Worm (Caenorhabditis elegans) whole organism, midembryonic: ENCODE results near the gene metl-6.

Experiments used
- flt-1 ChIP-seq: fragments of 200-800 bp; sonication (Bioruptor generic); IDR thresholded peaks from 2 replicates; pipeline ENCODE4 v1.3.6; 2022; ENCODE audit warnings: missing genetic modification characterization, missing compliant biosample characterization
- ref-1 ChIP-seq: fragments of 200-800 bp; sonication (Bioruptor generic); conservative IDR thresholded peaks from 2 replicates; pipeline ENCODE4 v1.3.6; 2022; ENCODE audit warnings: missing genetic modification reagents, missing genetic modification characterization, missing compliant biosample characterization
- tab-1 ChIP-seq: fragments of 200-800 bp; sonication (Bioruptor generic); IDR thresholded peaks from 2 replicates; pipeline ENCODE4 v1.3.6; 2022; ENCODE audit warnings: missing genetic modification characterization, missing compliant biosample characterization
- ztf-23 ChIP-seq: fragments of 200-800 bp; sonication (Bioruptor generic); IDR thresholded peaks from 2 replicates; pipeline ENCODE4 v1.3.6; 2022; ENCODE audit warnings: missing genetic modification reagents, missing genetic modification characterization, missing compliant biosample characterization

DNA sequence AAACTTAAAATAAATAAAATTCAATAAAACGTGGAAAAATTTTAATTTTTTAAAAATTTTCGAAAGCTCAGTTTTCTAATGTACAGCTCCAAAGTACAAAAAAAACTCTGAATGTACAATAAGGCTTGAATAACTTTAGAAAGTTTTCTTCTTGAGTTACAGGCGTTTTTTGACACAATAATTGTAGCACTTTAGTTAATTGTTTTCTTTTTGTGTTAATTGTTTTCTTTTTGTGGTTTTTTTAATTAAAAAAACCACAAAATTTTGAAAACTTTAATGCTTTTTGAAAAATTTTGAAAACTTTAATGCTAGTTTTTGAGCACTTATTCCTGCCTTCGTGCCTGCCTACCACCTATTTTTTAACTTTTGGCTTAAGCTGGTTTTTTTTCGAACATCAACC, 42.7 kb upstream of the metl-6 start, which contains the start of gene R10E9.2:
- TF ChIP-seq tab-1 (GFP tag; lab: Robert Waterston, UW), result no peak
- TF ChIP-seq ref-1, result no peak
- TF ChIP-seq flt-1 (GFP tag; lab: Robert Waterston, UW), result no peak
- no peak for TF ChIP-seq ztf-23 (GFP tag; lab: Robert Waterston, UW)
